Worm (Caenorhabditis elegans) whole organism, early embryonic: ENCODE results near the gene Y62H9A.16.

Source experiments
- F13C5.2 ChIP-seq: sonication (generic microtip); optimal IDR thresholded peaks from 2 replicates; lab custom pipeline; 2017; ENCODE audit warnings: mild to moderate bottlenecking, missing genetic modification characterization, inconsistent platforms, missing compliant biosample characterization
- ama-1 ChIP-seq: fragments of 150-350 bp; optimal IDR thresholded peaks from 2 replicates; lab custom pipeline; 2014
- ceh-36 ChIP-seq: sonication (generic microtip); optimal IDR thresholded peaks from 2 replicates; lab custom pipeline; 2016; ENCODE audit warnings: missing genetic modification characterization, inconsistent platforms, missing compliant biosample characterization
- pes-1 ChIP-seq: fragments of 200-800 bp; sonication (Bioruptor generic); IDR thresholded peaks from 2 replicates; pipeline ENCODE4 v1.3.6; 2022; ENCODE audit warnings: missing genetic modification reagents, missing genetic modification characterization, missing compliant biosample characterization

ce11 chrX:11927585-11927984 lies 9.5 kb downstream of the Y62H9A.16 start, which contains the start of gene F55G7.4:
- TF ChIP-seq pes-1 (GFP tag; lab: Robert Waterston, UW) (no peak), ama-1 (lab: Kevin White, UChicago) (no peak), ceh-36 (no peak), F13C5.2 (no peak)
